Worm (Caenorhabditis elegans): ENCODE data around the gene F11E6.10.

F11E6.10 gene

ce11 chrIV:17475743-17476142, 12.8 kb upstream of the F11E6.10 start, which contains the start of gene grl-24:
Gene grl-24, minus strand, starts transcription at chrIV:17475843.
- peak; percentile 82 for TF ChIP-seq aha-1 (tag)
- TF ChIP-seq skn-1 (tag; optimal IDR thresholded peaks at IDR 0.05): no peak

DNA sequence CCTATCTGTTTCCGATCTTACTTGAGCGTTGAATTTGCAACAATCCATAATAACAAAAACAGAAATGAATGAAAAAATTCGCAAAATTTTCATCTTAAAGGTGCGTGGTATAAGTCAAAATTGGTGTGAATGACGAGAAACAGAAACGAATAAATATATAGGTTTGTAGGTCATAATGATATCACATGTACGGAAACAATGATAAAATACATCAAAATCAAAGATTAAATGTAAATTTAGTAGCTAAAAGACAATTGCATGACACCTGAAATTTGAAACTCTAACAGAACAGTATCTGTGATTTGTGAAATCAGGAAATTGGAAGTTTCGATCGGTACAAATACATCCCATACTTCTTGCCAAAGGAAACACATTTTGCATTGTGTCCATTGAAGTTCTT, 12.3 kb upstream of the F11E6.10 start, which contains the start of gene F11E6.9:
F11E6.9 (minus strand) TSS at position 101 of the 400 bp plus-strand sequence.
- no peak for TF ChIP-seq snpc-1.2 (GFP tag; IDR thresholded peaks at IDR 0.05)
- no peak for TF ChIP-seq dve-1 (tag; optimal IDR thresholded peaks at IDR 0.05; ENCODE audit: insufficient read depth)
- no peak for TF ChIP-seq dmd-9 (GFP tag; IDR thresholded peaks at IDR 0.05)
- TF ChIP-seq nhr-48 (tag; optimal IDR thresholded peaks at IDR 0.05): no peak
- TF ChIP-seq nhr-77 (tag; optimal IDR thresholded peaks at IDR 0.05): no peak
- TF ChIP-seq ces-1 (GFP tag; optimal IDR thresholded peaks at IDR 0.05): no peak
- no peak for TF ChIP-seq ZK337.2 (GFP tag; IDR thresholded peaks at IDR 0.05)
- TF ChIP-seq arid-1 (GFP tag; conservative IDR thresholded peaks at IDR 0.05): no peak
- TF ChIP-seq nhr-28 (tag; optimal IDR thresholded peaks at IDR 0.05): no peak

- TF ChIP-seq ctbp-1 (GFP tag; IDR thresholded peaks at IDR 0.05) (peak; percentile 34; the same call in 1 of the 2 replicates), php-3 (GFP tag; IDR thresholded peaks at IDR 0.05) (no peak), nhr-28 (tag; optimal IDR thresholded peaks at IDR 0.05) (peak; percentile 1), lin-38 (GFP tag; IDR thresholded peaks at IDR 0.05) (no peak), hlh-30 (tag; optimal IDR thresholded peaks at IDR 0.05; ENCODE audit: insufficient read depth) (peak; percentile 40), dve-1 (tag; optimal IDR thresholded peaks at IDR 0.05; ENCODE audit: insufficient read depth) (peak; percentile 42), hmg-1.1 (GFP tag; IDR thresholded peaks at IDR 0.05) (0 out of 2 replicates have a peak, but pooled peaks have one; percentile 14), mdt-29 (GFP tag; IDR thresholded peaks at IDR 0.05) (0 out of 2 replicates have a peak, but pooled peaks have one; percentile 18), cey-2 (tag; optimal IDR thresholded peaks at IDR 0.05; ENCODE audit: borderline replicate concordance, insufficient read depth) (peak; percentile 56)
Measured at ce11 chrIV:17474047-17474446, 11.1 kb upstream of the F11E6.10 start.

- TF ChIP-seq ceh-20 (GFP tag; IDR thresholded peaks at IDR 0.05) (no peak), lsy-2 (tag; optimal IDR thresholded peaks at IDR 0.05) (no peak), snpc-4 (tag; optimal IDR thresholded peaks at IDR 0.05) (no peak), mxl-3 (GFP tag; optimal IDR thresholded peaks at IDR 0.05) (no peak), hmg-1.1 (GFP tag; IDR thresholded peaks at IDR 0.05) (no peak), dve-1 (tag; optimal IDR thresholded peaks at IDR 0.05; ENCODE audit: insufficient read depth) (no peak), set-16 (GFP tag; IDR thresholded peaks at IDR 0.05) (no peak), ctbp-1 (GFP tag; IDR thresholded peaks at IDR 0.05) (no peak), nhr-76 (tag; optimal IDR thresholded peaks at IDR 0.05) (no peak), lin-15B (tag; optimal IDR thresholded peaks at IDR 0.05) (no peak), spr-3 (GFP tag; optimal IDR thresholded peaks at IDR 0.05) (no peak), pqm-1 (tag; optimal IDR thresholded peaks at IDR 0.05) (no peak), spr-1 (tag; optimal IDR thresholded peaks at IDR 0.05) (no peak), pha-4 (GFP tag; IDR thresholded peaks at IDR 0.05) (no peak), pha-4 (tag; optimal IDR thresholded peaks at IDR 0.05) (no peak), mdl-1 (tag; optimal IDR thresholded peaks at IDR 0.05) (no peak)
Measured at ce11 chrIV:17473034-17473433, 10.1 kb upstream of the F11E6.10 start, which contains the start of gene gba-3. Gene gba-3, plus strand, starts transcription at chrIV:17473334.

- TF ChIP-seq nhr-77 (tag; optimal IDR thresholded peaks at IDR 0.05) (no peak), nhr-25 (tag; optimal IDR thresholded peaks at IDR 0.05; ENCODE audit: borderline replicate concordance, insufficient read depth) (peak; percentile 64), aha-1 (tag) (peak; percentile 55), mdl-1 (tag; optimal IDR thresholded peaks at IDR 0.05) (peak in 1 of 2 experiments; percentile 14), mep-1 (tag; optimal IDR thresholded peaks at IDR 0.05) (peak; percentile 33), hlh-11 (tag; optimal IDR thresholded peaks at IDR 0.05) (peak; percentile 55), dmd-6 (GFP tag; IDR thresholded peaks at IDR 0.05) (peak; percentile 32; the same call in 1 of the 2 replicates), dve-1 (tag; optimal IDR thresholded peaks at IDR 0.05; ENCODE audit: insufficient read depth) (peak; percentile 18), aly-2 (tag; optimal IDR thresholded peaks at IDR 0.05) (no peak), F49E8.2 (tag; optimal IDR thresholded peaks at IDR 0.05; ENCODE audit: borderline replicate concordance) (no peak), nhr-28 (tag; optimal IDR thresholded peaks at IDR 0.05) (peak; percentile 31), hlh-30 (tag; optimal IDR thresholded peaks at IDR 0.05; ENCODE audit: insufficient read depth) (peak; percentile 37), jun-1 (tag; optimal IDR thresholded peaks at IDR 0.05) (no peak), unc-39 (tag; optimal IDR thresholded peaks at IDR 0.05) (no peak), ceh-82 (tag; optimal IDR thresholded peaks at IDR 0.05) (no peak), T26A8.4 (GFP tag; IDR thresholded peaks at IDR 0.05) (no peak), attf-4 (tag; optimal IDR thresholded peaks at IDR 0.05) (no peak)
Measured at ce11 chrIV:17471870-17472459, 9.0 kb upstream of the F11E6.10 start, which contains the start of gene epic-1. Gene epic-1, minus strand, starts transcription at chrIV:17471920.

Measured in whole organism, L4 larva.